Fruit fly (Drosophila melanogaster) whole organism, embryonic: ENCODE results near the gene CG7912.

Experiments used
- Asciz ChIP-seq: fragments of 200-800 bp; sonication (Bioruptor generic); optimal IDR thresholded peaks from 2 replicates; lab custom pipeline; 2017; ENCODE audit warnings: missing biosample characterization, mild to moderate bottlenecking, missing genetic modification characterization, missing genetic modification reagents
- Bteb2 ChIP-seq: fragments of 200-800 bp; sonication (Bioruptor generic); optimal IDR thresholded peaks from 2 replicates; lab custom pipeline; 2016; ENCODE audit warnings: missing biosample characterization, missing genetic modification characterization
- CG10654 ChIP-seq: fragments of 200-800 bp; sonication (Bioruptor generic); optimal IDR thresholded peaks from 2 replicates; lab custom pipeline; 2016; ENCODE audit warnings: missing biosample characterization, missing genetic modification characterization
- CG12155 ChIP-seq: fragments of 200-800 bp; sonication (Bioruptor generic); optimal IDR thresholded peaks from 3 replicates; lab custom pipeline; 2016; ENCODE audit warnings: missing biosample characterization, missing genetic modification characterization
- CG13123 ChIP-seq: fragments of 200-800 bp; sonication (Bioruptor generic); optimal IDR thresholded peaks from 2 replicates; lab custom pipeline; 2016; ENCODE audit warnings: missing biosample characterization, missing genetic modification characterization
- CG14860 ChIP-seq: fragments of 200-800 bp; sonication (Bioruptor generic); IDR thresholded peaks from 3 replicates; pipeline ENCODE4 v1.3.6; 2022; ENCODE audit warnings: missing biosample characterization, missing genetic modification characterization; ENCODE audit not compliant: partially characterized antibody
- CG1529 ChIP-seq: fragments of 200-800 bp; sonication (Bioruptor generic); optimal IDR thresholded peaks from 3 replicates; lab custom pipeline; 2018; ENCODE audit warnings: missing biosample characterization, missing genetic modification characterization
- CG15479 ChIP-seq: fragments of 200-800 bp; sonication (Bioruptor generic); optimal IDR thresholded peaks from 3 replicates; lab custom pipeline; 2019; ENCODE audit warnings: missing biosample characterization, mild to moderate bottlenecking, missing genetic modification characterization, moderate library complexity
- CG16863 ChIP-seq: fragments of 200-800 bp; sonication (Bioruptor generic); optimal IDR thresholded peaks from 3 replicates; lab custom pipeline; 2016; ENCODE audit warnings: missing biosample characterization, missing genetic modification characterization
- CG17385 ChIP-seq: fragments of 200-800 bp; sonication (Bioruptor generic); optimal IDR thresholded peaks from 3 replicates; lab custom pipeline; 2018; ENCODE audit warnings: missing biosample characterization, mild to moderate bottlenecking, missing genetic modification characterization
- CG2129 ChIP-seq: fragments of 200-800 bp; sonication (Bioruptor generic); IDR thresholded peaks from 2 replicates; pipeline ENCODE4 v1.3.6; 2022; ENCODE audit warnings: missing biosample characterization, missing genetic modification characterization; ENCODE audit not compliant: partially characterized antibody
- CG2875 ChIP-seq: fragments of 200-800 bp; sonication (Bioruptor generic); optimal IDR thresholded peaks from 2 replicates; lab custom pipeline; 2017; ENCODE audit warnings: missing biosample characterization, mild to moderate bottlenecking, missing genetic modification characterization, missing genetic modification reagents
- CG30020 ChIP-seq: fragments of 200-800 bp; optimal IDR thresholded peaks from 2 replicates; lab custom pipeline; 2019; ENCODE audit warnings: missing biosample characterization, mild to moderate bottlenecking, missing genetic modification characterization, moderate library complexity
- CG3065 ChIP-seq: fragments of 200-800 bp; sonication (Bioruptor generic); optimal IDR thresholded peaks from 2 replicates; lab custom pipeline; 2016; ENCODE audit warnings: missing biosample characterization, missing genetic modification characterization
- CG31365 ChIP-seq: fragments of 200-800 bp; sonication (Bioruptor generic); optimal IDR thresholded peaks from 2 replicates; lab custom pipeline; 2018; ENCODE audit warnings: missing biosample characterization, mild to moderate bottlenecking, missing genetic modification characterization
- CG32532 ChIP-seq: fragments of 200-800 bp; sonication (Bioruptor generic); IDR thresholded peaks from 2 replicates; pipeline ENCODE4 v1.3.6; 2022; ENCODE audit warnings: missing biosample characterization, missing genetic modification characterization
- CG34422 ChIP-seq: fragments of 200-800 bp; sonication (Bioruptor generic); IDR thresholded peaks from 3 replicates; pipeline ENCODE4 v1.3.6; 2022; ENCODE audit warnings: missing biosample characterization, missing genetic modification characterization
- CG3838 ChIP-seq: fragments of 200-800 bp; sonication (Bioruptor generic); optimal IDR thresholded peaks from 3 replicates; lab custom pipeline; 2016; ENCODE audit warnings: missing biosample characterization, missing genetic modification characterization
- CG4328 ChIP-seq: fragments of 200-800 bp; sonication (Bioruptor generic); optimal IDR thresholded peaks from 3 replicates; lab custom pipeline; 2017; ENCODE audit warnings: missing biosample characterization, missing genetic modification reagents, missing genetic modification characterization
- CG4617 ChIP-seq: fragments of 200-800 bp; sonication (Bioruptor generic); optimal IDR thresholded peaks from 3 replicates; lab custom pipeline; 2016; ENCODE audit warnings: missing biosample characterization, missing genetic modification characterization, borderline replicate concordance
- CG5245 ChIP-seq: fragments of 200-800 bp; sonication (Bioruptor generic); optimal IDR thresholded peaks from 3 replicates; lab custom pipeline; 2016; ENCODE audit warnings: missing biosample characterization, missing genetic modification characterization
- CG7556 ChIP-seq: fragments of 200-800 bp; sonication (Bioruptor generic); optimal IDR thresholded peaks from 2 replicates; lab custom pipeline; 2017; ENCODE audit warnings: missing biosample characterization, mild to moderate bottlenecking, missing genetic modification characterization
- CG8290 ChIP-seq, 3 experiments: fragments of 200-800 bp; sonication (Bioruptor generic); optimal IDR thresholded peaks; 2 replicates each; lab custom pipeline; 2016 to 2019; ENCODE audit warnings: missing biosample characterization in 3 of 3, missing genetic modification characterization in 3 of 3, mild to moderate bottlenecking in 2 of 3, moderate library complexity in 1 of 3
- Camta ChIP-seq: fragments of 200-800 bp; sonication (Bioruptor generic); optimal IDR thresholded peaks from 2 replicates; lab custom pipeline; 2016; ENCODE audit warnings: missing biosample characterization, missing genetic modification characterization
- Eip74EF ChIP-seq, 2 experiments: fragments of 200-800 bp in 1 of 2; fragments of >200 bp in 1 of 2; sonication (Bioruptor generic) in 1 of 2; optimal IDR thresholded peaks; 2 replicates each; lab custom pipeline; 2017 to 2019; ENCODE audit warnings: missing biosample characterization in 2 of 2, missing genetic modification characterization in 2 of 2, mild to moderate bottlenecking in 1 of 2, moderate library complexity in 1 of 2
- Gsc ChIP-seq: fragments of 200-800 bp; sonication (Bioruptor generic); IDR thresholded peaks from 2 replicates; pipeline ENCODE4 v1.3.6; 2022; ENCODE audit warnings: missing biosample characterization, missing genetic modification characterization
- H2.0 ChIP-seq: fragments of 200-800 bp; sonication (Bioruptor generic); IDR thresholded peaks from 2 replicates; pipeline ENCODE4 v1.3.6; 2022; ENCODE audit warnings: missing biosample characterization, missing genetic modification characterization
- HmgD ChIP-seq: fragments of 200-800 bp; sonication (Bioruptor generic); optimal IDR thresholded peaks from 3 replicates; lab custom pipeline; 2016; ENCODE audit warnings: missing biosample characterization, missing genetic modification characterization
- Hr39 ChIP-seq: fragments of >200 bp; optimal IDR thresholded peaks from 2 replicates; lab custom pipeline; 2017
- Lim3 ChIP-seq: fragments of 200-800 bp; sonication (Bioruptor generic); IDR thresholded peaks from 2 replicates; pipeline ENCODE4 v1.3.6; 2022; ENCODE audit warnings: missing biosample characterization, missing genetic modification characterization
- Nf-YC ChIP-seq: fragments of 200-800 bp; optimal IDR thresholded peaks from 3 replicates; lab custom pipeline; 2019; ENCODE audit warnings: missing biosample characterization, mild to moderate bottlenecking, missing genetic modification characterization, moderate library complexity
- Spps ChIP-seq: fragments of 200-800 bp; sonication (Bioruptor generic); optimal IDR thresholded peaks from 2 replicates; lab custom pipeline; 2018; ENCODE audit warnings: missing biosample characterization, mild to moderate bottlenecking, missing genetic modification characterization
- bsh ChIP-seq, 2 experiments: fragments of 200-800 bp; sonication (Bioruptor generic); optimal IDR thresholded peaks; 2 replicates each; lab custom pipeline; 2017 to 2018; ENCODE audit warnings: mild to moderate bottlenecking in 2 of 2, missing biosample characterization in 2 of 2, missing genetic modification characterization in 2 of 2, moderate library complexity in 1 of 2
- dimm ChIP-seq: fragments of 200-800 bp; sonication (Bioruptor generic); IDR thresholded peaks from 2 replicates; pipeline ENCODE4 v1.3.6; 2022; ENCODE audit warnings: missing biosample characterization, missing genetic modification characterization
- dysf ChIP-seq: fragments of 200-800 bp; sonication (Bioruptor generic); IDR thresholded peaks from 3 replicates; pipeline ENCODE4 v1.3.6; 2022; ENCODE audit warnings: missing biosample characterization, missing genetic modification characterization
- nerfin-1 ChIP-seq: fragments of 200-800 bp; sonication (Bioruptor generic); optimal IDR thresholded peaks from 3 replicates; lab custom pipeline; 2019; ENCODE audit warnings: missing biosample characterization, mild to moderate bottlenecking, missing genetic modification characterization, moderate library complexity
- nerfin-2 ChIP-seq: fragments of 200-800 bp; sonication (Bioruptor generic); IDR thresholded peaks from 2 replicates; pipeline ENCODE4 v1.3.6; 2022; ENCODE audit warnings: missing biosample characterization, missing genetic modification characterization; ENCODE audit not compliant: partially characterized antibody
- peb ChIP-seq: fragments of 200-800 bp; sonication (Bioruptor generic); IDR thresholded peaks from 2 replicates; pipeline ENCODE4 v1.3.6; 2022; ENCODE audit warnings: missing biosample characterization, missing genetic modification characterization
- pita ChIP-seq: fragments of 200-800 bp; sonication (Bioruptor generic); optimal IDR thresholded peaks from 2 replicates; lab custom pipeline; 2017; ENCODE audit warnings: missing biosample characterization, mild to moderate bottlenecking, missing genetic modification characterization
- ro ChIP-seq: fragments of 200-800 bp; sonication (Bioruptor generic); IDR thresholded peaks from 2 replicates; pipeline ENCODE4 v1.3.6; 2022; ENCODE audit warnings: missing biosample characterization, missing genetic modification characterization
- row ChIP-seq: fragments of 200-800 bp; sonication (Bioruptor generic); IDR thresholded peaks from 3 replicates; pipeline ENCODE4 v1.3.6; 2022; ENCODE audit warnings: missing biosample characterization, missing genetic modification characterization
- scrt ChIP-seq: fragments of 200-800 bp; sonication (Bioruptor generic); optimal IDR thresholded peaks from 2 replicates; lab custom pipeline; 2018; ENCODE audit warnings: missing biosample characterization, mild to moderate bottlenecking, missing genetic modification characterization, moderate library complexity
- slbo ChIP-seq: fragments of 200-800 bp; sonication (Bioruptor generic); IDR thresholded peaks from 2 replicates; pipeline ENCODE4 v1.3.6; 2022; ENCODE audit warnings: missing biosample characterization, missing genetic modification characterization
- slp2 ChIP-seq: fragments of 200-800 bp; sonication (Bioruptor generic); optimal IDR thresholded peaks from 2 replicates; lab custom pipeline; 2016; ENCODE audit warnings: missing biosample characterization, missing genetic modification characterization
- sob ChIP-seq: fragments of 200-800 bp; sonication (Bioruptor generic); IDR thresholded peaks from 2 replicates; pipeline ENCODE4 v1.3.6; 2022; ENCODE audit warnings: missing biosample characterization, missing genetic modification characterization
- sqz ChIP-seq: fragments of 200-800 bp; sonication (Bioruptor generic); optimal IDR thresholded peaks from 3 replicates; lab custom pipeline; 2018; ENCODE audit warnings: missing biosample characterization, mild to moderate bottlenecking, missing genetic modification characterization
- tap ChIP-seq: fragments of 200-800 bp; optimal IDR thresholded peaks from 3 replicates; lab custom pipeline; 2019; ENCODE audit warnings: missing biosample characterization, mild to moderate bottlenecking, missing genetic modification characterization, moderate library complexity
- trem ChIP-seq: fragments of 200-800 bp; optimal IDR thresholded peaks from 3 replicates; lab custom pipeline; 2019; ENCODE audit warnings: missing biosample characterization, mild to moderate bottlenecking, missing genetic modification characterization, moderate library complexity
- vvl ChIP-seq: fragments of 200-800 bp; sonication (Bioruptor generic); IDR thresholded peaks from 2 replicates; pipeline ENCODE4 v1.3.6; 2022; ENCODE audit warnings: missing biosample characterization, missing genetic modification characterization
- zen2 ChIP-seq: fragments of 200-800 bp; sonication (Bioruptor generic); IDR thresholded peaks from 3 replicates; pipeline ENCODE4 v1.3.6; 2022; ENCODE audit warnings: missing biosample characterization, missing genetic modification characterization; ENCODE audit not compliant: partially characterized antibody

The CG7912 gene

DNA sequence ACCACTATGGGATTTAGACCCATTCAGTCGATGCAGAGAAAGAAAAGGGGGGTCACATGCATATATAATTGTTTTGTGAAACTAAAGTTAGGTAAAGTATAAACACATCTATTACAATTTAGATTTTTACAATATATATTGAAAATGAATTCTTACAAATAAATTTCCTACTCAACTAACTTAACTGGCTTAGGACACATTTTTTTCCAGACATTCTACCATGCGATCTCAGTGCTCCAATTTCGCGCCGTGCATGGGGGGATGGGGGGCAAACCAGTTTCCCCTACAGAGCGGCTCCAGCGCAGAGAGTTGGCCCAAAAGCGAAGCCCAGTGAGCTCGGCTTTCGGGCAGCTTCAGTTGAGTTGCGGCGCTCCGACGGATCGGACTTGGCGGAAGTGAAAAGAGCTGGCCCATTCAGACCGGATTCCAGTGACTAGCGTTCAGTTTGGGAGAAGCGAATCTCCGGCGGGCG lies 25.9 kb downstream of the CG7912 start, which contains the start of gene CG7896 (continued):
- TF ChIP-seq Asciz (GFP tag; lab: Kevin White, UChicago): peak; percentile 4
- TF ChIP-seq CG7556: peak; percentile 73
- TF ChIP-seq vvl (GFP tag; lab: Robert Waterston, UW): peak; percentile 90
- peak; percentile 28 for TF ChIP-seq trem (tag; lab: Kevin White, UChicago)
- TF ChIP-seq CG30020 (tag; lab: Kevin White, UChicago): no peak
- no peak for TF ChIP-seq CG3838 (GFP tag; lab: Kevin White, UChicago)
- TF ChIP-seq CG8290 (GFP tag; optimal IDR thresholded peaks at IDR 0.05; lab: Kevin White, UChicago): peak; percentile 47
- peak in 1 of 2 experiments; percentile 8 for TF ChIP-seq CG8290 (tag; optimal IDR thresholded peaks at IDR 0.05; lab: Kevin White, UChicago)
- TF ChIP-seq peb (GFP tag; lab: Robert Waterston, UW): peak; percentile 80; the same call in 1 of the 2 replicates
- no peak for TF ChIP-seq CG10654
- TF ChIP-seq CG32532 (GFP tag; lab: Robert Waterston, UW): peak; percentile 84
- no peak for TF ChIP-seq CG31365 (tag; lab: Kevin White, UChicago)
- no peak for TF ChIP-seq CG3065 (GFP tag; lab: Kevin White, UChicago)
- no peak for TF ChIP-seq HmgD (GFP tag; lab: Kevin White, UChicago)
- 0 out of 2 replicates have a peak, but pooled peaks have one; percentile 25 for TF ChIP-seq dimm (GFP tag; lab: Robert Waterston, UW)
- TF ChIP-seq pita: no peak
- no peak for TF ChIP-seq CG14860
- TF ChIP-seq CG12155 (GFP tag; lab: Kevin White, UChicago): peak; percentile 41
- peak; percentile 70 for TF ChIP-seq Nf-YC (tag; lab: Kevin White, UChicago)
- peak; percentile 62 for TF ChIP-seq Gsc (GFP tag; lab: Robert Waterston, UW)
- TF ChIP-seq Spps (tag; lab: Kevin White, UChicago): peak; percentile 10
- TF ChIP-seq row (GFP tag; lab: Robert Waterston, UW): peak; percentile 94
- TF ChIP-seq sob (GFP tag; lab: Robert Waterston, UW): peak; percentile 70
- TF ChIP-seq CG13123 (GFP tag; lab: Kevin White, UChicago): peak; percentile 4
- peak; percentile 10 for TF ChIP-seq Bteb2
- no peak for TF ChIP-seq CG2129 (GFP tag; lab: Robert Waterston, UW)
- no peak for TF ChIP-seq nerfin-2 (GFP tag; lab: Robert Waterston, UW)
- peak; percentile 37 for TF ChIP-seq sqz (GFP tag; lab: Kevin White, UChicago)
- peak; percentile 92 for TF ChIP-seq dysf (GFP tag; lab: Robert Waterston, UW)
- TF ChIP-seq CG17385 (GFP tag; lab: Kevin White, UChicago): peak; percentile 66
- TF ChIP-seq CG15479 (GFP tag; lab: Kevin White, UChicago): no peak
- peak in 1 of 2 experiments; percentile 22 for TF ChIP-seq Eip74EF (GFP tag; optimal IDR thresholded peaks at IDR 0.05; lab: Kevin White, UChicago)
- no peak for TF ChIP-seq CG16863
- TF ChIP-seq tap (tag; lab: Kevin White, UChicago): peak; percentile 48
- TF ChIP-seq zen2 (GFP tag; lab: Robert Waterston, UW): no peak
- TF ChIP-seq CG4617 (GFP tag; lab: Kevin White, UChicago): peak; percentile 1
- peak; percentile 53 for TF ChIP-seq CG2875 (GFP tag; lab: Kevin White, UChicago)
- TF ChIP-seq CG34422 (GFP tag; lab: Robert Waterston, UW): peak; percentile 71; the same call in 2 of the 3 replicates
- no peak for TF ChIP-seq Hr39 (lab: Kevin White, UChicago)
- peak; percentile 45 for TF ChIP-seq nerfin-1
- TF ChIP-seq Camta: no peak
- TF ChIP-seq slbo (GFP tag; lab: Robert Waterston, UW): peak; percentile 84
- peak; percentile 40 for TF ChIP-seq CG5245 (GFP tag; lab: Kevin White, UChicago)
- TF ChIP-seq slp2 (GFP tag; lab: Kevin White, UChicago): peak; percentile 35
- TF ChIP-seq Lim3 (GFP tag; lab: Robert Waterston, UW): 0 out of 2 replicates have a peak, but pooled peaks have one; percentile 38
- TF ChIP-seq CG4328: peak; percentile 43
- TF ChIP-seq CG1529 (GFP tag; lab: Kevin White, UChicago): peak; percentile 42
- TF ChIP-seq H2.0: peak; percentile 71
- peak; percentile 5 to 64 for TF ChIP-seq bsh (GFP tag; optimal IDR thresholded peaks at IDR 0.05; lab: Kevin White, UChicago)
- TF ChIP-seq ro (GFP tag; lab: Robert Waterston, UW): 0 out of 2 replicates have a peak, but pooled peaks have one; percentile 56
- peak; percentile 61 for TF ChIP-seq scrt (GFP tag; lab: Kevin White, UChicago)
